Worm (Caenorhabditis elegans) whole organism, L1 larva: ENCODE results near the gene cal-5.
A peak's percentile ranks its signal among the peaks of the same experiment; 100 is the strongest.

Experiments used
- C04F5.9 ChIP-seq: sonication (generic microtip); optimal IDR thresholded peaks from 2 replicates; lab custom pipeline; 2016; ENCODE audit warnings: missing genetic modification characterization, missing compliant biosample characterization
- C16A3.4 ChIP-seq: fragments of 150-350 bp; optimal IDR thresholded peaks from 2 replicates; lab custom pipeline; 2014; ENCODE audit warnings: missing biosample characterization, missing genetic modification characterization
- C34B4.2 ChIP-seq: sonication (generic microtip); optimal IDR thresholded peaks from 2 replicates; lab custom pipeline; 2017; ENCODE audit warnings: mild to moderate bottlenecking, missing genetic modification characterization, missing compliant biosample characterization
- F16B12.6 ChIP-seq: fragments of 150-350 bp; optimal IDR thresholded peaks from 2 replicates; lab custom pipeline; 2014; ENCODE audit warnings: missing biosample characterization, missing genetic modification characterization
- Y116A8C.19 ChIP-seq: sonication (generic microtip); optimal IDR thresholded peaks from 2 replicates; lab custom pipeline; 2016; ENCODE audit warnings: missing compliant biosample characterization, missing genetic modification characterization, borderline replicate concordance
- aha-1 ChIP-seq: fragments of 150-350 bp; optimal IDR thresholded peaks from 2 replicates; lab custom pipeline; 2014; ENCODE audit warnings: missing biosample characterization, missing genetic modification characterization
- ama-1 ChIP-seq: fragments of 150-350 bp; optimal IDR thresholded peaks from 2 replicates; lab custom pipeline; 2014
- blmp-1 ChIP-seq: fragments of 150-350 bp; optimal IDR thresholded peaks from 2 replicates; lab custom pipeline; 2014; ENCODE audit warnings: missing biosample characterization, missing genetic modification characterization
- ceh-8 ChIP-seq: fragments of 200-800 bp; sonication (Bioruptor generic); optimal IDR thresholded peaks from 2 replicates; lab custom pipeline; 2018; ENCODE audit warnings: mild to moderate bottlenecking, missing genetic modification characterization, moderate library complexity, missing compliant biosample characterization
- ceh-88 ChIP-seq: fragments of 200-800 bp; sonication (Bioruptor generic); IDR thresholded peaks from 2 replicates; pipeline ENCODE4 v1.3.6; 2022; ENCODE audit warnings: missing genetic modification characterization, missing compliant biosample characterization
- ces-1 ChIP-seq: fragments of 150-350 bp; optimal IDR thresholded peaks from 2 replicates; lab custom pipeline; 2014; ENCODE audit warnings: missing biosample characterization, missing genetic modification reagents, missing genetic modification characterization
- dpl-1 ChIP-seq, 3 experiments: fragments of 150-350 bp in 2 of 3; sonication (generic microtip) in 1 of 3; optimal IDR thresholded peaks; 2 replicates each; lab custom pipeline; 2014 to 2017; ENCODE audit warnings: missing biosample characterization in 3 of 3, missing genetic modification characterization in 3 of 3, missing genetic modification reagents in 3 of 3
- dsc-1 ChIP-seq: sonication (generic microtip); optimal IDR thresholded peaks from 2 replicates; lab custom pipeline; 2016; ENCODE audit warnings: mild to moderate bottlenecking, missing genetic modification characterization, missing compliant biosample characterization
- efl-1 ChIP-seq, 4 experiments: fragments of 150-350 bp; optimal IDR thresholded peaks in 3 of 4; peaks in 1 of 4; 1 replicate in 1 of 4; 2 replicates in 3 of 4; lab custom pipeline; 2014; ENCODE audit warnings: missing biosample characterization in 2 of 4, missing genetic modification characterization in 2 of 4, missing genetic modification reagents in 2 of 4
- efl-3 ChIP-seq: fragments of 200-800 bp; sonication (Bioruptor generic); optimal IDR thresholded peaks from 2 replicates; lab custom pipeline; 2018; ENCODE audit warnings: mild to moderate bottlenecking, missing genetic modification characterization, missing compliant biosample characterization
- elt-3 ChIP-seq, 6 experiments: fragments of 150-350 bp in 1 of 6; sonication (generic microtip); optimal IDR thresholded peaks; 2 replicates each; lab custom pipeline; 2017 to 2018; ENCODE audit warnings: missing biosample characterization in 6 of 6, missing genetic modification characterization in 6 of 6, inconsistent platforms in 1 of 6
- ets-5 ChIP-seq: fragments of 200-800 bp; sonication (Bioruptor generic); IDR thresholded peaks from 2 replicates; pipeline ENCODE4 v1.3.6; 2022; ENCODE audit warnings: missing genetic modification characterization, missing compliant biosample characterization
- fkh-10 ChIP-seq: sonication (generic microtip); optimal IDR thresholded peaks from 2 replicates; lab custom pipeline; 2017; ENCODE audit warnings: missing biosample characterization, missing genetic modification reagents, missing genetic modification characterization
- fkh-4 ChIP-seq: sonication (generic microtip); optimal IDR thresholded peaks from 2 replicates; lab custom pipeline; 2016; ENCODE audit warnings: missing compliant biosample characterization, missing genetic modification characterization, borderline replicate concordance
- fos-1 ChIP-seq: fragments of 150-350 bp; optimal IDR thresholded peaks from 2 replicates; lab custom pipeline; 2014; ENCODE audit warnings: missing biosample characterization, missing genetic modification characterization
- grh-1 ChIP-seq: fragments of 200-800 bp; sonication (Bioruptor generic); IDR thresholded peaks from 2 replicates; pipeline ENCODE4 v1.3.6; 2022; ENCODE audit warnings: missing genetic modification reagents, missing genetic modification characterization, missing compliant biosample characterization
- hlh-4 ChIP-seq: sonication (generic microtip); optimal IDR thresholded peaks from 2 replicates; lab custom pipeline; 2016; ENCODE audit warnings: mild to moderate bottlenecking, missing genetic modification characterization, missing compliant biosample characterization
- hpl-2 ChIP-seq: fragments of 150-350 bp; optimal IDR thresholded peaks from 2 replicates; lab custom pipeline; 2014; ENCODE audit warnings: missing biosample characterization, missing genetic modification reagents, missing genetic modification characterization
- irx-1 ChIP-seq: sonication (generic microtip); optimal IDR thresholded peaks from 2 replicates; lab custom pipeline; 2016; ENCODE audit warnings: missing genetic modification characterization, missing compliant biosample characterization
- jun-1 ChIP-seq: fragments of 150-350 bp; optimal IDR thresholded peaks from 2 replicates; lab custom pipeline; 2014; ENCODE audit warnings: missing biosample characterization, missing genetic modification reagents, missing genetic modification characterization
- lin-15B ChIP-seq: fragments of 150-350 bp; sonication (generic microtip); optimal IDR thresholded peaks from 3 replicates; lab custom pipeline; 2014; ENCODE audit warnings: missing biosample characterization, missing genetic modification characterization
- lin-35 ChIP-seq, 2 experiments: fragments of 150-350 bp; optimal IDR thresholded peaks; 2 replicates each; lab custom pipeline; 2014; ENCODE audit warnings: missing biosample characterization in 2 of 2, missing genetic modification characterization in 2 of 2, missing genetic modification reagents in 2 of 2
- lin-39 ChIP-seq: fragments of 150-350 bp; optimal IDR thresholded peaks from 2 replicates; lab custom pipeline; 2014; ENCODE audit warnings: missing biosample characterization, missing genetic modification reagents, missing genetic modification characterization
- lir-3 ChIP-seq: sonication (generic microtip); optimal IDR thresholded peaks from 2 replicates; lab custom pipeline; 2016; ENCODE audit warnings: mild to moderate bottlenecking, missing genetic modification characterization, moderate library complexity, missing compliant biosample characterization; ENCODE audit not compliant: poor library complexity
- lsy-2 ChIP-seq, 2 experiments: fragments of 150-350 bp; optimal IDR thresholded peaks; 2 replicates each; lab custom pipeline; 2014; ENCODE audit warnings: missing biosample characterization in 2 of 2, missing genetic modification characterization in 2 of 2
- mdl-1 ChIP-seq, 2 experiments: fragments of 150-350 bp; optimal IDR thresholded peaks; 2 replicates each; lab custom pipeline; 2014 to 2017; ENCODE audit warnings: missing biosample characterization in 2 of 2, missing genetic modification characterization in 2 of 2, inconsistent platforms in 1 of 2
- nhr-11 ChIP-seq: fragments of 150-350 bp; optimal IDR thresholded peaks from 2 replicates; lab custom pipeline; 2014; ENCODE audit warnings: missing biosample characterization, missing genetic modification characterization
- nhr-20 ChIP-seq: sonication (generic microtip); optimal IDR thresholded peaks from 2 replicates; lab custom pipeline; 2016; ENCODE audit warnings: mild to moderate bottlenecking, missing genetic modification characterization, missing compliant biosample characterization
- nhr-237 ChIP-seq: fragments of 150-350 bp; optimal IDR thresholded peaks from 2 replicates; lab custom pipeline; 2014; ENCODE audit warnings: missing biosample characterization, missing genetic modification characterization
- nhr-28 ChIP-seq: fragments of 150-350 bp; optimal IDR thresholded peaks from 2 replicates; lab custom pipeline; 2014; ENCODE audit warnings: missing biosample characterization, missing genetic modification characterization
- nhr-71 ChIP-seq: sonication (generic microtip); optimal IDR thresholded peaks from 2 replicates; lab custom pipeline; 2016; ENCODE audit warnings: mild to moderate bottlenecking, missing genetic modification characterization, moderate library complexity, missing compliant biosample characterization
- nhr-76 ChIP-seq: sonication (generic microtip); optimal IDR thresholded peaks from 2 replicates; lab custom pipeline; 2017; ENCODE audit warnings: missing biosample characterization, missing genetic modification characterization
- nhr-77 ChIP-seq: fragments of 150-350 bp; optimal IDR thresholded peaks from 2 replicates; lab custom pipeline; 2014; ENCODE audit warnings: missing biosample characterization, missing genetic modification characterization
- nhr-84 ChIP-seq: sonication (generic microtip); optimal IDR thresholded peaks from 2 replicates; lab custom pipeline; 2017; ENCODE audit warnings: missing biosample characterization, missing genetic modification characterization
- nhr-85 ChIP-seq: sonication (generic microtip); peaks from one replicate; lab custom pipeline; 2016; ENCODE audit warnings: missing genetic modification characterization, inconsistent platforms, missing compliant biosample characterization
- nhr-90 ChIP-seq: sonication (generic microtip); optimal IDR thresholded peaks from 2 replicates; lab custom pipeline; 2016; ENCODE audit warnings: mild to moderate bottlenecking, missing genetic modification characterization, missing compliant biosample characterization; ENCODE audit not compliant: poor library complexity
- pqm-1 ChIP-seq: sonication (generic microtip); optimal IDR thresholded peaks from 3 replicates; lab custom pipeline; 2017; ENCODE audit warnings: missing biosample characterization, missing genetic modification characterization
- rnt-1 ChIP-seq: sonication (generic microtip); optimal IDR thresholded peaks from 2 replicates; lab custom pipeline; 2016; ENCODE audit warnings: mild to moderate bottlenecking, missing genetic modification characterization, moderate library complexity, missing compliant biosample characterization
- snpc-4 ChIP-seq: fragments of 150-350 bp; optimal IDR thresholded peaks from 2 replicates; lab custom pipeline; 2014; ENCODE audit warnings: missing biosample characterization, missing genetic modification characterization
- snu-23 ChIP-seq: sonication (generic microtip); optimal IDR thresholded peaks from 2 replicates; lab custom pipeline; 2016; ENCODE audit warnings: missing genetic modification characterization, missing compliant biosample characterization
- sox-4 ChIP-seq: sonication (generic microtip); optimal IDR thresholded peaks from 2 replicates; lab custom pipeline; 2016; ENCODE audit warnings: missing genetic modification characterization, missing compliant biosample characterization
- sup-37 ChIP-seq: fragments of 200-800 bp; sonication (Bioruptor generic); optimal IDR thresholded peaks from 2 replicates; lab custom pipeline; 2018; ENCODE audit warnings: mild to moderate bottlenecking, missing genetic modification characterization, missing compliant biosample characterization
- swsn-7 ChIP-seq: sonication (generic microtip); optimal IDR thresholded peaks from 2 replicates; lab custom pipeline; 2016; ENCODE audit warnings: missing genetic modification characterization, missing compliant biosample characterization
- tlp-1 ChIP-seq: fragments of 150-350 bp; optimal IDR thresholded peaks from 2 replicates; lab custom pipeline; 2014; ENCODE audit warnings: missing biosample characterization, missing genetic modification characterization
- unc-130 ChIP-seq: fragments of 150-350 bp; optimal IDR thresholded peaks from 2 replicates; lab custom pipeline; 2017; ENCODE audit warnings: missing biosample characterization, missing genetic modification characterization, inconsistent platforms
- vab-15 ChIP-seq: sonication (generic microtip); optimal IDR thresholded peaks from 2 replicates; lab custom pipeline; 2017; ENCODE audit warnings: missing genotype, mild to moderate bottlenecking, missing genetic modification characterization, missing compliant biosample characterization
- xbp-1 ChIP-seq: sonication (generic microtip); optimal IDR thresholded peaks from 2 replicates; lab custom pipeline; 2016; ENCODE audit warnings: missing genetic modification characterization, missing compliant biosample characterization
- zag-1 ChIP-seq: fragments of 150-350 bp; optimal IDR thresholded peaks from 2 replicates; lab custom pipeline; 2014; ENCODE audit warnings: missing biosample characterization, missing genetic modification characterization
- zip-4 ChIP-seq: fragments of 200-800 bp; sonication (Bioruptor generic); optimal IDR thresholded peaks from 2 replicates; lab custom pipeline; 2018; ENCODE audit warnings: mild to moderate bottlenecking, missing genetic modification characterization, moderate library complexity, missing compliant biosample characterization
- ztf-4 ChIP-seq: fragments of 150-350 bp; optimal IDR thresholded peaks from 2 replicates; lab custom pipeline; 2014; ENCODE audit warnings: missing biosample characterization, missing genetic modification characterization

cal-5 gene

ce11 chrX:5121789-5122188, 44.0 kb upstream of the cal-5 start (continued):
- no peak for TF ChIP-seq C04F5.9 (tag; lab: Kevin White, UChicago)
- peak; percentile 42 for TF ChIP-seq swsn-7 (tag; lab: Kevin White, UChicago)
- TF ChIP-seq grh-1, result no peak
- no peak for TF ChIP-seq rnt-1
- no peak for TF ChIP-seq nhr-84 (tag; lab: Kevin White, UChicago)
- no peak for TF ChIP-seq pqm-1 (tag; lab: Kevin White, UChicago)
- no peak for TF ChIP-seq ceh-88 (GFP tag; lab: Robert Waterston, UW)
- no peak for TF ChIP-seq ces-1
- no peak for TF ChIP-seq zag-1 (tag; lab: Kevin White, UChicago)
- no peak for TF ChIP-seq unc-130
- TF ChIP-seq snu-23 (GFP tag; lab: Kevin White, UChicago), result peak; percentile 39
- TF ChIP-seq dpl-1 (GFP tag; optimal IDR thresholded peaks at IDR 0.05; lab: Kevin White, UChicago), result no peak
- TF ChIP-seq efl-3 (GFP tag; lab: Kevin White, UChicago), result no peak
- TF ChIP-seq nhr-85, result peak; percentile 55
- no peak for TF ChIP-seq nhr-237 (tag; lab: Kevin White, UChicago)
- TF ChIP-seq hpl-2 (GFP tag; lab: Kevin White, UChicago), result no peak
- TF ChIP-seq nhr-71, result peak; percentile 33
- TF ChIP-seq irx-1 (tag; lab: Kevin White, UChicago), result peak; percentile 33
- TF ChIP-seq efl-1 (optimal IDR thresholded peaks at IDR 0.05; lab: Kevin White, UChicago), result no peak
- no peak for TF ChIP-seq efl-1 (GFP tag; optimal IDR thresholded peaks at IDR 0.05 in 1 of 2; lab: Kevin White, UChicago)
- no peak for TF ChIP-seq nhr-20 (tag; lab: Kevin White, UChicago)
- no peak for TF ChIP-seq ets-5 (GFP tag; lab: Robert Waterston, UW)
- TF ChIP-seq lin-15B (tag; lab: Kevin White, UChicago), result no peak
- no peak for TF ChIP-seq nhr-77
- no peak for TF ChIP-seq jun-1
- no peak for TF ChIP-seq elt-3 (tag; optimal IDR thresholded peaks at IDR 0.05; lab: Kevin White, UChicago)
- no peak for TF ChIP-seq nhr-28 (tag; lab: Kevin White, UChicago)
- TF ChIP-seq lin-35 (GFP tag; optimal IDR thresholded peaks at IDR 0.05; lab: Kevin White, UChicago), result peak in 1 of 2 experiments; percentile 9
- no peak for TF ChIP-seq aha-1 (tag; lab: Kevin White, UChicago)
- no peak for TF ChIP-seq vab-15 (tag; lab: Kevin White, UChicago)
- no peak for TF ChIP-seq lin-39 (tag; lab: Kevin White, UChicago)
- TF ChIP-seq C34B4.2 (tag; lab: Kevin White, UChicago), result no peak
- no peak for TF ChIP-seq ztf-4
- TF ChIP-seq ama-1, result no peak
- TF ChIP-seq nhr-90 (tag; lab: Kevin White, UChicago), result no peak
- TF ChIP-seq lsy-2 (tag; optimal IDR thresholded peaks at IDR 0.05; lab: Kevin White, UChicago), result peak in 1 of 2 experiments; percentile 15
- no peak for TF ChIP-seq C16A3.4 (tag; lab: Kevin White, UChicago)
- TF ChIP-seq blmp-1, result no peak
- no peak for TF ChIP-seq Y116A8C.19
- no peak for TF ChIP-seq nhr-76 (tag; lab: Kevin White, UChicago)
- peak; percentile 45 for TF ChIP-seq fkh-10 (GFP tag; lab: Kevin White, UChicago)
- TF ChIP-seq snpc-4 (tag; lab: Kevin White, UChicago), result no peak
- TF ChIP-seq fkh-4 (tag; lab: Kevin White, UChicago), result no peak
- no peak for TF ChIP-seq zip-4
- TF ChIP-seq nhr-11 (tag; lab: Kevin White, UChicago), result no peak
- peak; percentile 36 for TF ChIP-seq dsc-1 (tag; lab: Kevin White, UChicago)
- no peak for TF ChIP-seq hlh-4 (tag; lab: Kevin White, UChicago)
- no peak for TF ChIP-seq lir-3 (tag; lab: Kevin White, UChicago)
- TF ChIP-seq ceh-8 (GFP tag; lab: Kevin White, UChicago), result no peak
- TF ChIP-seq F16B12.6 (tag; lab: Kevin White, UChicago), result no peak
- TF ChIP-seq sox-4 (tag; lab: Kevin White, UChicago), result no peak
- TF ChIP-seq fos-1 (tag; lab: Kevin White, UChicago), result no peak
- TF ChIP-seq tlp-1, result no peak
- no peak for TF ChIP-seq mdl-1 (tag; optimal IDR thresholded peaks at IDR 0.05; lab: Kevin White, UChicago)
- no peak for TF ChIP-seq sup-37
- peak; percentile 10 for TF ChIP-seq xbp-1 (tag; lab: Kevin White, UChicago)
